Worm (Caenorhabditis elegans): ENCODE results near the gene K10H10.12.

- no peak for TF ChIP-seq lir-3 (tag; optimal IDR thresholded peaks at IDR 0.05)
- TF ChIP-seq aly-2 (tag; optimal IDR thresholded peaks at IDR 0.05): no peak
- TF ChIP-seq fkh-10 (GFP tag; optimal IDR thresholded peaks at IDR 0.05): no peak
- no peak for TF ChIP-seq madf-9 (GFP tag; conservative IDR thresholded peaks at IDR 0.05)
- TF ChIP-seq pha-4 (GFP tag; IDR thresholded peaks at IDR 0.05): no peak
- TF ChIP-seq pha-4 (tag; optimal IDR thresholded peaks at IDR 0.05): no peak
- no peak for TF ChIP-seq mdl-1 (tag; optimal IDR thresholded peaks at IDR 0.05)
- TF ChIP-seq skn-1 (tag; optimal IDR thresholded peaks at IDR 0.05): no peak
- no peak for TF ChIP-seq mep-1 (tag; optimal IDR thresholded peaks at IDR 0.05)
- no peak for TF ChIP-seq lsy-2 (tag; optimal IDR thresholded peaks at IDR 0.05)
- no peak for TF ChIP-seq nhr-25 (tag; optimal IDR thresholded peaks at IDR 0.05; ENCODE audit: borderline replicate concordance, insufficient read depth)
Measured at ce11 chrII:14522037-14522436, 15.9 kb upstream of the K10H10.12 start, which contains the start of gene btb-19.
